Fruit fly (Drosophila melanogaster): ENCODE measurements around the gene pot.
A peak's percentile ranks its signal among the peaks of the same experiment; 100 is the strongest.

Gene pot

dm6 chrX:11886976-11887375 lies 30.1 kb downstream of the pot start, which contains the start of the genes CG10353 and SelG:
Gene CG10353 (minus strand): TSS chrX:11887162.
Gene SelG (plus strand): TSS chrX:11887284.
- TF ChIP-seq CTCF (optimal IDR thresholded peaks at IDR 0.05) (peak; percentile 19), CG8478 (optimal IDR thresholded peaks at IDR 0.05) (no peak)

- no peak for TF ChIP-seq CTCF (optimal IDR thresholded peaks at IDR 0.05)
- TF ChIP-seq CG8478 (optimal IDR thresholded peaks at IDR 0.05) = no peak
Observed at dm6 chrX:11885356-11885755, 31.7 kb downstream of the pot start.

- TF ChIP-seq CTCF (optimal IDR thresholded peaks at IDR 0.05) = no peak
- no peak for TF ChIP-seq CG8478 (optimal IDR thresholded peaks at IDR 0.05)
Observed at dm6 chrX:11884134-11884533, 32.9 kb downstream of the pot start.

dm6 chrX:11882447-11882846 lies 34.6 kb downstream of the pot start:
- no peak for TF ChIP-seq CTCF (optimal IDR thresholded peaks at IDR 0.05)
- no peak for TF ChIP-seq CG8478 (optimal IDR thresholded peaks at IDR 0.05)

- TF ChIP-seq CTCF (optimal IDR thresholded peaks at IDR 0.05) (no peak), CG8478 (optimal IDR thresholded peaks at IDR 0.05) (no peak)
Observed at dm6 chrX:11881686-11882085, 35.4 kb downstream of the pot start.

dm6 chrX:11877165-11877564 lies 39.9 kb downstream of the pot start, which contains the start of gene CG10352:
Gene CG10352 (minus strand): TSS chrX:11877168.
- no peak for TF ChIP-seq CTCF (optimal IDR thresholded peaks at IDR 0.05)
- no peak for TF ChIP-seq CG8478 (optimal IDR thresholded peaks at IDR 0.05)

dm6 chrX:11875146-11875830 lies 41.8 kb downstream of the pot start:
- TF ChIP-seq CG8478 (optimal IDR thresholded peaks at IDR 0.05) = no peak

- TF ChIP-seq CG8478 (optimal IDR thresholded peaks at IDR 0.05) = no peak
- TF ChIP-seq CTCF (optimal IDR thresholded peaks at IDR 0.05) = no peak
Observed at dm6 chrX:11873116-11873515, 43.9 kb downstream of the pot start, which contains the start of gene CG15739. Gene CG15739 (plus strand): TSS chrX:11873319.

dm6 chrX:11872517-11872916 lies 44.5 kb downstream of the pot start, which contains the start of gene BORCS5:
Gene BORCS5 (minus strand): TSS chrX:11872779.
- TF ChIP-seq CTCF (optimal IDR thresholded peaks at IDR 0.05) = no peak
- no peak for TF ChIP-seq CG8478 (optimal IDR thresholded peaks at IDR 0.05)

- TF ChIP-seq CTCF (optimal IDR thresholded peaks at IDR 0.05) (no peak), CG8478 (optimal IDR thresholded peaks at IDR 0.05) (no peak)
Observed at dm6 chrX:11868866-11869265, 48.2 kb downstream of the pot start, which contains the start of the genes Nrd1 and CG1847. Gene Nrd1 (minus strand): TSS chrX:11868893. Gene CG1847 (plus strand): TSS chrX:11869170.

dm6 chrX:11858439-11858813 lies 58.6 kb downstream of the pot start:
- no peak for TF ChIP-seq CG8478 (optimal IDR thresholded peaks at IDR 0.05)
- TF ChIP-seq CTCF (optimal IDR thresholded peaks at IDR 0.05) = no peak

- TF ChIP-seq CTCF (optimal IDR thresholded peaks at IDR 0.05) = no peak
- no peak for TF ChIP-seq CG8478 (optimal IDR thresholded peaks at IDR 0.05)
Observed at dm6 chrX:11857522-11858438, 59.3 kb downstream of the pot start.

Measured in S2 (cell line).